Worm (Caenorhabditis elegans): ENCODE data around the gene npr-13.
A peak's percentile ranks its signal among the peaks of the same experiment; 100 is the strongest.

npr-13 gene

ce11 chrV:14850530-14850929 is 7.9 kb downstream of the npr-13 start (continued):
- no peak for TF ChIP-seq sox-4 (tag; optimal IDR thresholded peaks at IDR 0.05)
- TF ChIP-seq nhr-90 (tag; optimal IDR thresholded peaks at IDR 0.05; ENCODE audit: poor library complexity), result no peak
- no peak for TF ChIP-seq isw-1 (GFP tag; IDR thresholded peaks at IDR 0.05)
- TF ChIP-seq lin-39 (tag; optimal IDR thresholded peaks at IDR 0.05), result no peak
- no peak for TF ChIP-seq zip-4 (GFP tag; optimal IDR thresholded peaks at IDR 0.05)
- TF ChIP-seq ceh-8 (GFP tag; optimal IDR thresholded peaks at IDR 0.05), result no peak
- peak; percentile 8 for TF ChIP-seq nhr-20 (tag; optimal IDR thresholded peaks at IDR 0.05)
- peak; percentile 5 for TF ChIP-seq sup-37 (GFP tag; optimal IDR thresholded peaks at IDR 0.05)

DNA sequence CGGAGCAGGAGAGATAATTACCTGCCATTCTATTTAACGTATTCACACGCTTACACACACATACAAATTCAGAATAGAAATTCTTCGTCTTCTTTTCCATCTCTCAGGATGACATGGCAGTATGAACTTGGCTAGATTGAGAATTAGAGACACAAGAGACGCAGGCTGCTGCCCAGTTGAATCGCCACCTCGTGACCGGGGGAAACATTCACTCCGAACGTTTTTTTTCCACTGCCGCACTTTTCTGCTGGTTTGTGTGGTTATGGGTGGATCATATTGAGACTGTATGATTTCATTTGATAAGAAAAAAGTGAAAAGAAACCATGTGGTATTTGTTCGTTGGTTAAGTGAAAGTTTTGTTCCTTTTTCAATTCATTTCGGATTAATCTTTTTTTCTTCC is 8.8 kb downstream of the npr-13 start:
- TF ChIP-seq ceh-82 (tag; optimal IDR thresholded peaks at IDR 0.05) (peak in 1 of 3 experiments; percentile 62), ceh-63 (GFP tag; optimal IDR thresholded peaks at IDR 0.05) (no peak), sox-4 (tag; optimal IDR thresholded peaks at IDR 0.05) (no peak), skn-1 (tag; optimal IDR thresholded peaks at IDR 0.05) (peak; percentile 52), lin-39 (tag; optimal IDR thresholded peaks at IDR 0.05) (no peak), ztf-11 (tag; optimal IDR thresholded peaks at IDR 0.05) (no peak), aha-1 (tag; optimal IDR thresholded peaks at IDR 0.05) (no peak), elt-3 (tag; optimal IDR thresholded peaks at IDR 0.05) (peak in 3 of 6 experiments; percentile 1 to 98 (median 83)), ceh-90 (tag; optimal IDR thresholded peaks at IDR 0.05) (no peak), unc-30 (tag; optimal IDR thresholded peaks at IDR 0.05) (no peak), alr-1 (tag; optimal IDR thresholded peaks at IDR 0.05; ENCODE audit: borderline replicate concordance) (no peak), mab-9 (GFP tag; IDR thresholded peaks at IDR 0.05) (no peak), lin-13 (GFP tag; optimal IDR thresholded peaks at IDR 0.05) (peak; percentile 61), zag-1 (tag; optimal IDR thresholded peaks at IDR 0.05) (no peak), fkh-10 (GFP tag; optimal IDR thresholded peaks at IDR 0.05) (no peak), egl-13 (tag; optimal IDR thresholded peaks at IDR 0.05) (peak; percentile 2), lir-3 (tag; optimal IDR thresholded peaks at IDR 0.05; ENCODE audit: poor library complexity) (peak; percentile 29), fkh-8 (tag; optimal IDR thresholded peaks at IDR 0.05) (peak; percentile 36), dpl-1 (GFP tag; optimal IDR thresholded peaks at IDR 0.05) (peak; percentile 12 to 50 (median 40)), sup-37 (GFP tag; optimal IDR thresholded peaks at IDR 0.05) (no peak), ama-1 (optimal IDR thresholded peaks at IDR 0.05) (peak; percentile 33), xbp-1 (tag; optimal IDR thresholded peaks at IDR 0.05) (peak; percentile 10), nhr-77 (tag; optimal IDR thresholded peaks at IDR 0.05) (no peak), sptf-1 (tag; optimal IDR thresholded peaks at IDR 0.05) (no peak), hlh-4 (tag; optimal IDR thresholded peaks at IDR 0.05) (no peak), unc-130 (tag; optimal IDR thresholded peaks at IDR 0.05) (peak; percentile 73), efl-1 (optimal IDR thresholded peaks at IDR 0.05) (peak; percentile 27 to 43), efl-1 (GFP tag; optimal IDR thresholded peaks at IDR 0.05 in 1 of 2) (peak; percentile 20 to 84), C04F5.9 (tag; optimal IDR thresholded peaks at IDR 0.05) (no peak), mdl-1 (tag; optimal IDR thresholded peaks at IDR 0.05) (peak in 1 of 2 experiments; percentile 83), pax-3 (tag; optimal IDR thresholded peaks at IDR 0.05) (no peak), vab-15 (tag; optimal IDR thresholded peaks at IDR 0.05) (peak; percentile 55), lin-15B (tag; optimal IDR thresholded peaks at IDR 0.05) (no peak), nhr-19 (GFP tag; conservative IDR thresholded peaks at IDR 0.05) (peak; percentile 46; the same call in 1 of the 2 replicates), nhr-84 (tag; optimal IDR thresholded peaks at IDR 0.05) (no peak), snu-23 (GFP tag; optimal IDR thresholded peaks at IDR 0.05) (peak; percentile 76), nhr-76 (tag; optimal IDR thresholded peaks at IDR 0.05) (no peak), C16A3.4 (tag; optimal IDR thresholded peaks at IDR 0.05) (peak; percentile 63), nhr-11 (tag; optimal IDR thresholded peaks at IDR 0.05) (peak; percentile 27), fos-1 (tag; optimal IDR thresholded peaks at IDR 0.05) (peak; percentile 24), lsy-2 (tag; optimal IDR thresholded peaks at IDR 0.05) (peak; percentile 49 to 72), nhr-47 (tag; optimal IDR thresholded peaks at IDR 0.05) (peak; percentile 60), efl-3 (GFP tag; optimal IDR thresholded peaks at IDR 0.05) (no peak), ces-1 (GFP tag; optimal IDR thresholded peaks at IDR 0.05) (no peak), lin-14 (GFP tag; optimal IDR thresholded peaks at IDR 0.05) (peak; percentile 91), irx-1 (tag; optimal IDR thresholded peaks at IDR 0.05) (peak; percentile 6), nhr-90 (tag; optimal IDR thresholded peaks at IDR 0.05; ENCODE audit: poor library complexity) (peak; percentile 57)

All from whole organism, L1 larva.